Fruit fly (Drosophila melanogaster) whole organism: ENCODE results near the gene tadr.

ENCODE experiments used
- CG8478 ChIP-seq: fragments of >200 bp; optimal IDR thresholded peaks from 2 replicates; lab custom pipeline; 2018; ENCODE audit warnings: inconsistent platforms
- Dll ChIP-seq: fragments of >200 bp; optimal IDR thresholded peaks from 2 replicates; lab custom pipeline; 2017
- EcR ChIP-seq, 2 experiments: fragments of >200 bp; optimal IDR thresholded peaks; 2 replicates each; lab custom pipeline; 2017; ENCODE audit warnings: missing biosample characterization in 2 of 2, missing genetic modification characterization in 2 of 2, missing genetic modification reagents in 2 of 2
- pan ChIP-seq: fragments of >200 bp; optimal IDR thresholded peaks from 2 replicates; lab custom pipeline; 2017
- psq ChIP-seq: fragments of >200 bp; optimal IDR thresholded peaks from 2 replicates; lab custom pipeline; 2017
- usp ChIP-seq: fragments of >200 bp; optimal IDR thresholded peaks from 2 replicates; lab custom pipeline; 2017; ENCODE audit warnings: missing biosample characterization, missing genetic modification characterization, mixed read lengths

tadr gene

DNA sequence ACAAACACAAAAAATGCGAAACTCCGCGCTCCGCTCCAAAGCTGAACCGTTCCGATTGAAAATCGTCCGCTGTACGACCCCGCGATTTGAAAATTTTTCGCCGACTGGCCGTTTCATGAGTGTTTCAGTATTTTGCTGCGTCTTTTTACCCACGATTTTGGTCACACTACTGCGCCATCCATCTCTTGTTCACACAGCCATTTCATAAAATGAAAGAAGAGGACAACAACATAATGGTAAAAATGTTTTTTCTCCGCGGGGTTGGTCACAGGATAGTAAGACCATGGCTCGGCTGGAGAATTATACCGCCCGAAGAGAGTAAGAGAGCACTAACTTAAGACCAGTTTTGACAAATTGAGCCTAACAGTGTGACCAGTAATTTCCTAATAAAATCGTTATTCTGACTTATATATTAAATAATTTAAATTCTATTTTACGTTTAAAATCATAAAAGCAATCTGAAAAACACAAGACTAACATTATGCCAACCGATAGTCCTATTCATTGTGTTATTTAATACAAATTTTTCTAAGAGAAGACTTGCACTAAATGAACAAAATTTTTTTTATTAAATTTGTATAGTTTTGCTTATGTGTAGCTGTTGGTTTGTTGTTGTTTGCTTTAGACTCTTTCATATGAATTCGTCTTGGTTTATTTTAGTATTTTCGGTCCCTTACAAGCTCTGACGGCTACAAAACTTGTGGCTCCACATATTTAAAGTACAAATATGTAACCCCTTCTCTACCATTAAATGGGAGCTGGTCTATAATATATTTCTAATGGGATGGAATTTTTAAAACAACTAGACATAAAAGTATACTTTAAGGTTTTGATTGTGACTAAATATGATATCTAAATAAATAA is 23.1 kb upstream of the tadr start, which contains the start of gene CG42238:
Gene CG42238, minus strand, starts transcription at position 292 of the 864 bp plus-strand sequence.
- TF ChIP-seq Dll = no peak
- TF ChIP-seq CG8478 (lab: Kevin White, UChicago) = peak; percentile 26
- TF ChIP-seq usp (GFP tag; lab: Kevin White, UChicago) = no peak
- no peak for TF ChIP-seq psq (lab: Kevin White, UChicago)

DNA sequence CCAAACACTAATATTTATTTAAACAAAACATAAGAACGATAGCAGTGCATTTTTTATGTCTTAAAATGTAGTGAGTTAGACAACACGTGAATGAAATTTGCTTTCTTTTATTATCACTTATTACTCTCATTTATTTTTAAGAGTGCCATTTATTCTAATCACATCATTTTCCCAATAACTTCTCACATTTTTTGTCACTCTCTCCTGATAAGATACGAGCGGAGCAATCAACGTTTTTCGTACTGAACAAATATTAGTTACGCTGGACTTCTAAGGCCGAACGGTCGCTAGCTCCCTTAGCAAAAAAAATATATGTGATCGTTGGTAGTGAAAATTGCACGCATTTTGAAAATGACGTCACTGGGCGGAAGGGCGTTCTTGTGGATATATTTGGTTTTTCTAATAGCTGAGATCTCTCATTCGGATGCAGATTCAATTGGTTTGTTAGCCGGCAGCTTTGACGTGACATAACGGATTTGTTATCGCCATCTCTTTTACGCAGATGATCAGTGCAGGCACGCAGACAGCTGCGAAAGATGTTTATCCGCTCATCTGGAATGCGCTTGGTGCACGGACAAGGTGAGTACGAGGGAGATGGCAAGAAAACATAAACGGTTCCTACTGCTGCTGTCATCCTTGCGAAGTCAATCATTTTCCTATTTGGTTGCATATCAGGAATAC is 22.3 kb upstream of the tadr start, which contains the start of gene Itgbn:
Gene Itgbn, plus strand, starts transcription at position 251 of the 681 bp plus-strand sequence.
- TF ChIP-seq psq (lab: Kevin White, UChicago) (no peak), Dll (no peak), CG8478 (lab: Kevin White, UChicago) (no peak), usp (GFP tag; lab: Kevin White, UChicago) (no peak), pan (lab: Kevin White, UChicago) (no peak), EcR (GFP tag; optimal IDR thresholded peaks at IDR 0.05; lab: Kevin White, UChicago) (no peak)

DNA sequence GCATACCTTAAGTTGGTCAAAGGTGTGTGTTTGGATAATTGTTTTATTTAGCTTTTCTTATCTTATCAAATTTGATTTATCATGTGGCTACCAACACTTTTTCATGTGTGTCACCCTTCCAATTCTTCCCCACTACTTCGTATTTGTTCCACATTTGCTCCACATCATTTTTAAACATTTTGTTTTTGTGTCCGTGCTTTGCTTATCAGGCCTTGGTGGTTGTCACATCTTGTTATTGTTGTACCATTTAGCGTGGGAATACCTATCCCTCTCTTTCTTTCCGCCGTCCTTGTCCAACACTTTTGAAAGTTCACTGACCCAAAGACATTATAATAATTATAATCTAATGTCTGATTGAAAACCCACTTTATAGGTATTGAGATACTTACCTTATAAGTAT is 21.6 kb upstream of the tadr start:
- no peak for TF ChIP-seq CG8478 (lab: Kevin White, UChicago)
- TF ChIP-seq psq (lab: Kevin White, UChicago) = no peak
- no peak for TF ChIP-seq EcR (GFP tag; optimal IDR thresholded peaks at IDR 0.05; lab: Kevin White, UChicago)
- no peak for TF ChIP-seq pan (lab: Kevin White, UChicago)
- TF ChIP-seq Dll = no peak
- TF ChIP-seq usp (GFP tag; lab: Kevin White, UChicago) = no peak

DNA sequence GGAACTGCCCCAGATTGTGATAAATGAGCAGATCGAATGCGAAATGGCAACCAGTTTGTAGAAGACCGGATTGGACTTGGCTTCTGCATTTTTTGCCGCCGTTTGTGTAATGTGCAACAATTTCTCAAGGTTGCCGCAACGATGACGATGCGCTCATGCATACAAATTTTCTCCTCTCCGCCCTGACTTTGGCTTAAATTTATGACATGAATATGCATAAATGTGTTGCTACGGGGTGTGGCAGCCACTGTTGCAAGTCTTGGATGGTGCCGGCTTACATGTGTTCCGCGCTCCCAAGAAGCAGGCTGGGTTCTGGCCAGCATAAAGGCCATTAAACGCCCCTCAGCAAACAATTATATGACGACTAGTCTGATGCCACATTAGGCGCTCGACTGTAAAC is 13.6 kb upstream of the tadr start:
- TF ChIP-seq CG8478 (lab: Kevin White, UChicago) (no peak), EcR (GFP tag; optimal IDR thresholded peaks at IDR 0.05; lab: Kevin White, UChicago) (no peak), pan (lab: Kevin White, UChicago) (no peak), psq (lab: Kevin White, UChicago) (no peak), Dll (no peak), usp (GFP tag; lab: Kevin White, UChicago) (no peak)

DNA sequence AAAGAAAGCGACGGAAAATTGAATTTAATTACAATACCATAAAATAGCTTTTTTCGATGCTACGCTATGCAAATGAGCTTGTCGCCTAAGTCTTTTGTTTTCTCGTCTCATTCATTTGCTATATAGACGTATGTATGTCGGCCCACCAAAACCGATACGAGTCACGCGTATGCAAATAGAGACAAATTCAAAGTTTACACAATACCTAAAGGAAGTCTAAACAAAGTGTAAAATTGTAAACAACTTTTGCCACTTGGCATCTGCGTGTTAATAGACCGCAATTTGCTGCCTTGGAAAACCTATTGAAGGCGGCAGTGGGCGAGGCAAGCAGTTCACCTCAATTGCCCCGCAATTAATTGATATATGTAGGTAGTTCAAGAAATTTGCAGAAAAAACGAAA is 12.6 kb upstream of the tadr start:
- TF ChIP-seq Dll (no peak), pan (lab: Kevin White, UChicago) (no peak), CG8478 (lab: Kevin White, UChicago) (no peak), psq (lab: Kevin White, UChicago) (no peak)

DNA sequence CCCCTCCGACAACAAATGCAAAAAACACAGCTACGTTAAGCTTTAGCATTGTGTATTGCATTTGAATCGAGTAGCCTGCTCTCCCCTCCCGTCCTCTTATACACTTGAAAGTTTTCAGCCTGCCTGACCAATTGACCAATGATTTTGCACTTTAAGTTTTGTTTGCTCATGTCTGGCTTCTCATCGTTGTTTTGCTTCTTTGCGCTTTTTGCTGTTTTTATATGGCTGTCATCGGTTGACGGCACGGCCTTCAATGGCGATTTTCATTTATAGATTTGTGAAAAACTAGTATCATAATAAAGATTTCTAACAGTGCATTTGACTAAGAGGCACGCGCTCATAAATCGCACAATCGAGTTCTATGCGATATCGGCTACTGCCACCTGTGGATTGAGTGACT is 9.3 kb upstream of the tadr start:
- TF ChIP-seq usp (GFP tag; lab: Kevin White, UChicago) (no peak), EcR (GFP tag; optimal IDR thresholded peaks at IDR 0.05; lab: Kevin White, UChicago) (no peak), pan (lab: Kevin White, UChicago) (no peak), psq (lab: Kevin White, UChicago) (no peak), CG8478 (lab: Kevin White, UChicago) (no peak), Dll (no peak)

DNA sequence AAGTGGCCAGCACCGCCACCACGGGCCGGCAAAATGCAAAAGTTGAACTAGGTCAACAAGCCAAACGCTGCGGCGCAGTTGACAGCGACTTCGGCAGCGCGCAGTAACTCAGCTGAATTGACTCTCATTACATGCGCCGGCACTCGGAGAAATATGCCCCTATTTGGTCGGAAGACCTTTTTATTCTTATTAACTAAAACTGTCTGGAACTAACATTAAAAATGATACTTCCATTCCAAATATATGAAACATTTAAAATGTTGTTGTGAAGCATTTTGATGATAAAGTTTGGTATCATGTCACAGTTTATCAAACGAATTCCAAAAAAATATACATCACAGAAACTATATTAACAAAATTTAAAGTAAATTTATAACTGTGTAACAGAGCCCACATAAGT is 8.1 kb upstream of the tadr start:
- TF ChIP-seq CG8478 (lab: Kevin White, UChicago) (no peak), usp (GFP tag; lab: Kevin White, UChicago) (no peak), EcR (GFP tag; optimal IDR thresholded peaks at IDR 0.05; lab: Kevin White, UChicago) (no peak), Dll (no peak), psq (lab: Kevin White, UChicago) (no peak), pan (lab: Kevin White, UChicago) (no peak)

DNA sequence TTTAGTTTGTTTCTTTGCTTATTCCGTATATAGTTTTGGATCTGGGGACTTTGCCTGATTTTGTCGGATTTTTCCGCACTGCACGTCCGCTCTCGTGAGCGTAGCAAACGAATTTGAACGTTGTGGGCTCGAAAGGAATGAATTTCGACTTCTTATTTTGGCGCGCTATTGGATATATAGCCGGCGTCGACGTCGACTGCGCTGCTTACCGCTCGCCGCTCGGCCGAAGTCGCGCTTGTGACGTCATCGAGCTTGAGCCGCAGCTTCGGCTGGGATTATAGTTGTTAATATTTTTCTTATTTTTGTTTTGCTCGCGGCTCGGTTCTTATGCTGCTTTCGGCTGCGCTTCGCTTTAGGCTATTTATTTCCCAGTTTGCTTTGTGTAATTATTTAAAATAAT is 5.4 kb upstream of the tadr start:
- TF ChIP-seq psq (lab: Kevin White, UChicago) = no peak

DNA sequence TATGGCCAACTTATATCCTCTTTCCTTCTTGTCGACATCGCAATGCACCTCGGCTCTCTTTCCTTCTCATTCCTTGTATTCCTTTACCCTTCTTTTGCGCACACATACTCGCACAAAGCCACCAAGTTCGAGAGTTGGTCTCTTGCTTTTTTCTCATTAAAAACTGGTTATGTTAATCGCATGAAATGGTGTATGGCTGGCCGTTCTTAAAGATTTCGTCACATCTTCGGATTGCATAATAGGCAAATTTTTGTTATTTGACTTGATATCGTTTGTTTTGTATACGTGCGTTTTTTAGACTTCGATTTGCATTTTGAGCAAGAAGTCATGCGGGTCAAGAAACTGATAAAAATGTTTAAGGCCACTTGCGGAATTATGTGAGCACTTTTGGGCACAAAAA is 4.4 kb upstream of the tadr start:
- TF ChIP-seq usp (GFP tag; lab: Kevin White, UChicago) (no peak), Dll (no peak)

DNA sequence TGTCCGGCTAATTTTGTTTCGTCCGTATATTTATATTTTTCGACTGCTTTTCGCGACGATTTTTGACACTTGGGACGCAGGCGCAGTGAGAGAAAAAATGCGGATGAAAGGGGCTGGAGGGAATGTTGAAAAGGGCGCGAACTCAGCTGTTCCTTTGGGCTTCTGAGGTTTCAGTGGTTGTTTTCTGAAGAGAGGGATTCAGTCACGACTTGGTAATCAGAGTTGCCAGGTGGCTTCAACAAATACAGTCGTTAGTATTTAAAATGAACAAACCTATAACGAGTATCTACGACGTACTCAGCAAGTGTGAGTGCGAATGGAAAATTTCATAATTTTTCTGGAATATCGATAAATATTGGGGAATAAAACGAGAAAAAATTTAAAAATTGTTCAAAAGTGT is 3.8 kb upstream of the tadr start, which contains the start of gene CG9265:
Gene CG9265, minus strand, starts transcription at position 68 of the 400 bp plus-strand sequence.
- TF ChIP-seq psq (lab: Kevin White, UChicago) = no peak
- no peak for TF ChIP-seq pan (lab: Kevin White, UChicago)
- no peak for TF ChIP-seq CG8478 (lab: Kevin White, UChicago)
- no peak for TF ChIP-seq EcR (GFP tag; optimal IDR thresholded peaks at IDR 0.05; lab: Kevin White, UChicago)
- TF ChIP-seq Dll = no peak
- TF ChIP-seq usp (GFP tag; lab: Kevin White, UChicago) = no peak

DNA sequence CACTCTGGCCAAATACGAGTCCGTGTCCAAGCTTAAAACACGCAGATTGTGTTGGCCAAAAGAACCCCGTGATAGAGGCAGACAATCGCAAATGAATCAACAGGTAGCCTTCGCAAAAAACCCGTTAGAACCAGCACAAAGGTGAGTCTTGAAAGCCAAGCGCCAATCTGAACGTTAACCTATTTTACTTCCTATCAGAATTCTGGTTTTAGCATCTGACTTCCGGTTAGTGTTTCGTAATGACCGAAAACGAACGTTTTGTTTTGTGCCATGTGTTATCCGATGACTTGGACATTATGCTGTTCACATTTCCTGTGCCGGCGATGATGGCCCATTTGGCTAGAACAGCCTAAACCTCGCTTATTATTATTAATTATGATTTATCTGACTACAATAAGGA is 2.8 kb upstream of the tadr start:
- TF ChIP-seq CG8478 (lab: Kevin White, UChicago) = no peak
- TF ChIP-seq pan (lab: Kevin White, UChicago) = no peak
- TF ChIP-seq Dll = no peak
- no peak for TF ChIP-seq psq (lab: Kevin White, UChicago)
- no peak for TF ChIP-seq EcR (GFP tag; optimal IDR thresholded peaks at IDR 0.05; lab: Kevin White, UChicago)
- TF ChIP-seq usp (GFP tag; lab: Kevin White, UChicago) = no peak

DNA sequence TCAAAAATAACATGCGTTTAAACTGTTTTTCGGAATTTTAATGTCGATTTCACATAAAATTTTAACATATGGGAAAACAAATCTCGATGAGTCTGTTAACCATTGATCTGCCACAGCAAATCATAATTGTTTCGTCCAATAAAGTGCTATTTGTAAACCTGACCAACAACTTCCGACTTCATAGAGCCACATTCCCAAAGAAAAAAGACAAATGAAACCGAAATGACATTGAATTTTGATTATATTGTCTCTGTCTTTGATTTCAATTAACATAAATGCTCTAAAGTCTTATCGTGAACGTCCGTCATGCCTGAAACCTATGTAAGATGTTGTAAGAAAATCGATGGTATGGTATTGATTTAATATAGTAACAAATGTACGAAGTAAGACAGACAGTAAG is 1.9 kb upstream of the tadr start:
- TF ChIP-seq EcR (GFP tag; optimal IDR thresholded peaks at IDR 0.05; lab: Kevin White, UChicago) = no peak
- TF ChIP-seq Dll = no peak
- no peak for TF ChIP-seq usp (GFP tag; lab: Kevin White, UChicago)
- TF ChIP-seq CG8478 (lab: Kevin White, UChicago) = no peak
- TF ChIP-seq pan (lab: Kevin White, UChicago) = no peak
- TF ChIP-seq psq (lab: Kevin White, UChicago) = no peak
